Fruit fly (Drosophila melanogaster): ENCODE results near the gene Rcc1.
A peak's percentile ranks its signal among the peaks of the same experiment; 100 is the strongest.

The Rcc1 gene

dm6 chr3L:5976121-5976906 is 43.7 kb upstream of the Rcc1 start (continued):
- peak; percentile 95 for TF ChIP-seq trem (tag; optimal IDR thresholded peaks at IDR 0.05)
- TF ChIP-seq E2f1 (GFP tag; IDR thresholded peaks at IDR 0.05), result peak; percentile 96
- TF ChIP-seq fd3F (GFP tag; optimal IDR thresholded peaks at IDR 0.05), result peak; percentile 76
- TF ChIP-seq Elba2 (GFP tag; optimal IDR thresholded peaks at IDR 0.05), result peak; percentile 51
- no peak for TF ChIP-seq CG2129 (GFP tag; IDR thresholded peaks at IDR 0.05; ENCODE audit: partially characterized antibody)
- TF ChIP-seq ind (GFP tag; optimal IDR thresholded peaks at IDR 0.05), result peak; percentile 92
- TF ChIP-seq cato (GFP tag; optimal IDR thresholded peaks at IDR 0.05; ENCODE audit: borderline replicate concordance), result peak; percentile 91
- peak; percentile 93 for TF ChIP-seq tup (GFP tag; optimal IDR thresholded peaks at IDR 0.05)
- TF ChIP-seq CG7987 (GFP tag; optimal IDR thresholded peaks at IDR 0.05), result peak; percentile 73
- peak; percentile 5 for TF ChIP-seq CG3995 (GFP tag; optimal IDR thresholded peaks at IDR 0.05)
- peak; percentile 87 for TF ChIP-seq CG1233 (GFP tag; optimal IDR thresholded peaks at IDR 0.05)
- peak; percentile 97 for TF ChIP-seq Spps (tag; optimal IDR thresholded peaks at IDR 0.05)
- no peak for TF ChIP-seq CG1832 (GFP tag; optimal IDR thresholded peaks at IDR 0.05)
- peak; percentile 96 for TF ChIP-seq Ada2b (GFP tag; IDR thresholded peaks at IDR 0.05)
- peak; percentile 83 for TF ChIP-seq CG6813 (GFP tag; optimal IDR thresholded peaks at IDR 0.05)
- peak; percentile 96 for TF ChIP-seq CG12391 (tag; optimal IDR thresholded peaks at IDR 0.05)
- no peak for TF ChIP-seq lbe (GFP tag; optimal IDR thresholded peaks at IDR 0.05)
- peak; percentile 47 for TF ChIP-seq exex (tag; optimal IDR thresholded peaks at IDR 0.05)
- no peak for TF ChIP-seq Hey (tag; optimal IDR thresholded peaks at IDR 0.05)
- peak; percentile 92 for TF ChIP-seq D (optimal IDR thresholded peaks at IDR 0.05)
- TF ChIP-seq D (GFP tag; optimal IDR thresholded peaks at IDR 0.05), result peak; percentile 98
- TF ChIP-seq luna (GFP tag; optimal IDR thresholded peaks at IDR 0.05), result no peak
- TF ChIP-seq pho (GFP tag; optimal IDR thresholded peaks at IDR 0.05), result peak; percentile 67
- peak; percentile 89 for TF ChIP-seq CG1792 (GFP tag; optimal IDR thresholded peaks at IDR 0.05)
- peak; percentile 94 for TF ChIP-seq Sox100B (GFP tag; optimal IDR thresholded peaks at IDR 0.05)
- TF ChIP-seq Dfd (GFP tag; optimal IDR thresholded peaks at IDR 0.05), result no peak
- TF ChIP-seq H15 (GFP tag; IDR thresholded peaks at IDR 0.05), result peak; percentile 98
- TF ChIP-seq CG16863 (GFP tag; optimal IDR thresholded peaks at IDR 0.05), result peak; percentile 95
- TF ChIP-seq run (tag; optimal IDR thresholded peaks at IDR 0.05), result peak; percentile 89
- peak; percentile 42; the same call in 2 of the 4 replicates for TF ChIP-seq Dll (GFP tag; IDR thresholded peaks at IDR 0.05; ENCODE audit: partially characterized antibody)
- no peak for TF ChIP-seq hth (optimal IDR thresholded peaks at IDR 0.05)
- TF ChIP-seq sens (GFP tag), result peak; percentile 100
- peak; percentile 76 for TF ChIP-seq Myb (GFP tag; optimal IDR thresholded peaks at IDR 0.05)
- peak; percentile 78 for TF ChIP-seq toy (GFP tag; IDR thresholded peaks at IDR 0.05)
- TF ChIP-seq CG17361 (GFP tag; IDR thresholded peaks at IDR 0.05), result peak; percentile 99
- peak; percentile 84 for TF ChIP-seq CG32532 (GFP tag; IDR thresholded peaks at IDR 0.05)
- TF ChIP-seq Neu2 (GFP tag; optimal IDR thresholded peaks at IDR 0.05; ENCODE audit: borderline replicate concordance), result no peak
- peak; percentile 84 for TF ChIP-seq pros (GFP tag; optimal IDR thresholded peaks at IDR 0.05)
- peak; percentile 95 for TF ChIP-seq Max (GFP tag; optimal IDR thresholded peaks at IDR 0.05)
- peak; percentile 92 for TF ChIP-seq CG8089 (GFP tag; optimal IDR thresholded peaks at IDR 0.05)
- TF ChIP-seq CG18619 (GFP tag; optimal IDR thresholded peaks at IDR 0.05), result peak; percentile 84
- TF ChIP-seq Drgx (GFP tag; IDR thresholded peaks at IDR 0.05), result peak; percentile 34; the same call in 1 of the 2 replicates
- TF ChIP-seq gcm (GFP tag; optimal IDR thresholded peaks at IDR 0.05), result peak; percentile 95
- TF ChIP-seq PHDP (tag; optimal IDR thresholded peaks at IDR 0.05), result peak; percentile 93
- TF ChIP-seq CG16813 (GFP tag; IDR thresholded peaks at IDR 0.05; ENCODE audit: partially characterized antibody), result no peak
- TF ChIP-seq sim (GFP tag; IDR thresholded peaks at IDR 0.05), result peak; percentile 95
- peak; percentile 56 for TF ChIP-seq CG13296 (GFP tag; optimal IDR thresholded peaks at IDR 0.05)
- TF ChIP-seq CG31365 (tag; optimal IDR thresholded peaks at IDR 0.05), result peak; percentile 60
- no peak for TF ChIP-seq vnd (GFP tag; IDR thresholded peaks at IDR 0.05; ENCODE audit: partially characterized antibody)

Measured in whole organism, embryonic.